Worm (Caenorhabditis elegans): Measurements from ENCODE around the gene jtr-1.

Gene jtr-1

DNA sequence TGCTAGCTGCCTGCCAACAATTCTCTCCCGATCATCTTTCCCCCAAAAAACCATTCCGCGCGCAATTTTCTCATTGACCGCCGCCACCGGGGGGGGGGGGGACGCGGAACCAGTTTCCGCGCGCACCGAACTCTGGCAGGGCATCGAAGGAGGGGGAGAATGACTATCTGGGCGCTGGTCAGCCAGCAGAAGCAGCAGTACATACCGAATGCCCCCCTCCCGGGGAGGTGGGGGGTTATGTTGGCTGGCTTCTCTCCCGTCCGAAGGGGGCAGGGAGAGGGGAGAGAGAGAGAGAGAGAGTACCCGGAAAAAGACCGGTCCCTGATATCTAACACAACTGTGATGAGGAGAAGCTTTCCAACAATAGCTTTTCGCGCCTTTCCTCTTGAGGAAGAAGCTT lies 43.0 kb upstream of the jtr-1 start (continued):
- TF ChIP-seq ceh-32 (tag; optimal IDR thresholded peaks at IDR 0.05; ENCODE audit: poor library complexity) (no peak), nhr-42 (GFP tag; IDR thresholded peaks at IDR 0.05) (no peak), unc-130 (GFP tag; optimal IDR thresholded peaks at IDR 0.05) (no peak), daf-8 (GFP tag; IDR thresholded peaks at IDR 0.05) (no peak), ctbp-1 (GFP tag; IDR thresholded peaks at IDR 0.05) (no peak), ceh-44 (GFP tag; IDR thresholded peaks at IDR 0.05) (no peak), fos-1 (tag; optimal IDR thresholded peaks at IDR 0.05) (no peak), ZK337.2 (GFP tag; IDR thresholded peaks at IDR 0.05) (no peak), ztf-11 (tag; optimal IDR thresholded peaks at IDR 0.05) (no peak), egl-43 (GFP tag; IDR thresholded peaks at IDR 0.05) (peak; percentile 59; the same call in 1 of the 2 replicates), D1046.2 (GFP tag; IDR thresholded peaks at IDR 0.05) (no peak), lin-1 (GFP tag; IDR thresholded peaks at IDR 0.05) (no peak), F26F4.8 (GFP tag; conservative IDR thresholded peaks at IDR 0.05) (no peak), spr-3 (GFP tag; optimal IDR thresholded peaks at IDR 0.05) (no peak), aly-2 (tag; optimal IDR thresholded peaks at IDR 0.05) (no peak), tag-97 (GFP tag; IDR thresholded peaks at IDR 0.05) (no peak), hlh-11 (tag; optimal IDR thresholded peaks at IDR 0.05) (peak; percentile 72), lir-3 (tag; optimal IDR thresholded peaks at IDR 0.05) (no peak), Y5F2A.4 (GFP tag; optimal IDR thresholded peaks at IDR 0.05) (no peak), Y48G9A.11 (GFP tag; IDR thresholded peaks at IDR 0.05) (no peak), duxl-1 (tag; optimal IDR thresholded peaks at IDR 0.05; ENCODE audit: poor library complexity) (no peak), dmd-9 (GFP tag; IDR thresholded peaks at IDR 0.05) (no peak), lin-38 (GFP tag; IDR thresholded peaks at IDR 0.05) (no peak), nhr-77 (tag; optimal IDR thresholded peaks at IDR 0.05) (no peak), php-3 (GFP tag; IDR thresholded peaks at IDR 0.05) (no peak)

DNA sequence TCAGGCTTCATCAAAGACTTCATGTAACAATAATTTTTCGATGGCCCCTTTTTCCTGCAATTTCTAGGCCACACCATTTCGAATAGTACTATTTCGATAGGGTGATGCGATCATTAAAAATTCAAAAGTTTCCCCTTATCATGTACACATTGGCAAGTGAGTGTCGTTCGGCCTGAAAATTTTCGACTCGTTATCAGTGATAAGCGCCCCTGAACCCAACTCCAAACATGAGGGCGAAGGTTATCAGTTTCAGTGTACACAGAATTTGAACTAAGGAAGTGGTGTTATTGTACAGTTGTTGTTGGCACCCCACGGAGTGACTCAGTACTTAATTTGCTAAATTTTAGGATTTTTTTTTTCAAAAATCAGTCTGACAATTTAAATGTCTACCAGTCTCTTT lies 41.8 kb upstream of the jtr-1 start:
- TF ChIP-seq snpc-1.2 (GFP tag; IDR thresholded peaks at IDR 0.05): no peak
- no peak for TF ChIP-seq hmg-1.1 (GFP tag; IDR thresholded peaks at IDR 0.05)
- no peak for TF ChIP-seq aly-2 (tag; optimal IDR thresholded peaks at IDR 0.05)
- TF ChIP-seq egl-43 (GFP tag; IDR thresholded peaks at IDR 0.05): no peak
- TF ChIP-seq fkh-10 (GFP tag; optimal IDR thresholded peaks at IDR 0.05): no peak
- no peak for TF ChIP-seq rbr-2 (tag; optimal IDR thresholded peaks at IDR 0.05)
- TF ChIP-seq gei-8 (GFP tag; optimal IDR thresholded peaks at IDR 0.05): no peak
- no peak for TF ChIP-seq fos-1 (tag; optimal IDR thresholded peaks at IDR 0.05)
- no peak for TF ChIP-seq nhr-11 (tag; optimal IDR thresholded peaks at IDR 0.05)
- TF ChIP-seq hif-1 (tag; optimal IDR thresholded peaks at IDR 0.05): no peak
- TF ChIP-seq daf-8 (GFP tag; IDR thresholded peaks at IDR 0.05): no peak
- TF ChIP-seq nhr-77 (tag; optimal IDR thresholded peaks at IDR 0.05): peak; percentile 72
- no peak for TF ChIP-seq ctbp-1 (GFP tag; IDR thresholded peaks at IDR 0.05)
- no peak for TF ChIP-seq dpl-1 (GFP tag; optimal IDR thresholded peaks at IDR 0.05)
- no peak for TF ChIP-seq Y5F2A.4 (GFP tag; optimal IDR thresholded peaks at IDR 0.05)
- no peak for TF ChIP-seq zfp-2 (tag; optimal IDR thresholded peaks at IDR 0.05)
- TF ChIP-seq nhr-6 (tag; optimal IDR thresholded peaks at IDR 0.05): no peak
- no peak for TF ChIP-seq ceh-32 (tag; optimal IDR thresholded peaks at IDR 0.05; ENCODE audit: poor library complexity)
- peak; percentile 84 for TF ChIP-seq hlh-11 (tag; optimal IDR thresholded peaks at IDR 0.05)
- TF ChIP-seq unc-62 (GFP tag; optimal IDR thresholded peaks at IDR 0.05 in 1 of 2): peak in 1 of 2 experiments; percentile 94
- no peak for TF ChIP-seq unc-62 (tag; optimal IDR thresholded peaks at IDR 0.05)
- TF ChIP-seq pha-4 (GFP tag; IDR thresholded peaks at IDR 0.05): no peak
- no peak for TF ChIP-seq pha-4 (tag; optimal IDR thresholded peaks at IDR 0.05)
- peak; percentile 73 for TF ChIP-seq dve-1 (tag; optimal IDR thresholded peaks at IDR 0.05; ENCODE audit: insufficient read depth)
- no peak for TF ChIP-seq ceh-20 (GFP tag; IDR thresholded peaks at IDR 0.05)
- TF ChIP-seq lsy-2 (tag; optimal IDR thresholded peaks at IDR 0.05): no peak
- TF ChIP-seq dmd-9 (GFP tag; IDR thresholded peaks at IDR 0.05): no peak
- no peak for TF ChIP-seq daf-16 (GFP tag; optimal IDR thresholded peaks at IDR 0.05)
- TF ChIP-seq daf-16 (tag; optimal IDR thresholded peaks at IDR 0.05): peak; percentile 93
- TF ChIP-seq ceh-82 (tag; optimal IDR thresholded peaks at IDR 0.05): no peak
- TF ChIP-seq F10B5.3 (tag; optimal IDR thresholded peaks at IDR 0.05): no peak
- no peak for TF ChIP-seq nhr-111 (GFP tag; optimal IDR thresholded peaks at IDR 0.05)
- no peak for TF ChIP-seq madf-5 (GFP tag; IDR thresholded peaks at IDR 0.05)
- no peak for TF ChIP-seq dmd-8 (GFP tag; IDR thresholded peaks at IDR 0.05)
- no peak for TF ChIP-seq nhr-48 (tag; optimal IDR thresholded peaks at IDR 0.05)
- TF ChIP-seq pqm-1 (tag; optimal IDR thresholded peaks at IDR 0.05): peak; percentile 99
- no peak for TF ChIP-seq tag-97 (GFP tag; IDR thresholded peaks at IDR 0.05)

Measured in whole organism, L4 larva.